Worm (Caenorhabditis elegans) whole organism, mixed stage, embryonic: ENCODE results near the gene mps-1.

ENCODE experiments used
- M03D4.4 ChIP-seq: sonication (generic microtip); optimal IDR thresholded peaks from 2 replicates; lab custom pipeline; 2017; ENCODE audit warnings: mild to moderate bottlenecking, missing genetic modification characterization, missing compliant biosample characterization
- bed-3 ChIP-seq: fragments of 200-800 bp; sonication (Bioruptor generic); optimal IDR thresholded peaks from 3 replicates; lab custom pipeline; 2018; ENCODE audit warnings: mild to moderate bottlenecking, missing genetic modification characterization, moderate library complexity, missing compliant biosample characterization
- blmp-1 ChIP-seq: fragments of 150-350 bp; optimal IDR thresholded peaks from 2 replicates; lab custom pipeline; 2014; ENCODE audit warnings: missing biosample characterization, missing genetic modification characterization
- ceh-39 ChIP-seq: fragments of 150-350 bp; optimal IDR thresholded peaks from 2 replicates; lab custom pipeline; 2014; ENCODE audit warnings: missing biosample characterization, missing genetic modification characterization
- ceh-43 ChIP-seq: fragments of 200-800 bp; sonication (Bioruptor generic); optimal IDR thresholded peaks from 2 replicates; lab custom pipeline; 2018; ENCODE audit warnings: mild to moderate bottlenecking, missing genetic modification characterization, moderate library complexity, missing compliant biosample characterization
- ceh-83 ChIP-seq: fragments of 200-800 bp; sonication (Bioruptor generic); optimal IDR thresholded peaks from 2 replicates; lab custom pipeline; 2018; ENCODE audit warnings: mild to moderate bottlenecking, missing genetic modification characterization, missing compliant biosample characterization
- ces-1 ChIP-seq: fragments of 150-350 bp; optimal IDR thresholded peaks from 2 replicates; lab custom pipeline; 2014; ENCODE audit warnings: missing biosample characterization, missing genetic modification reagents, missing genetic modification characterization
- cnd-1 ChIP-seq: fragments of 200-800 bp; sonication (Bioruptor generic); optimal IDR thresholded peaks from 2 replicates; lab custom pipeline; 2018; ENCODE audit warnings: mild to moderate bottlenecking, missing genetic modification characterization, missing compliant biosample characterization
- drap-1 ChIP-seq: fragments of 200-800 bp; sonication (Bioruptor generic); optimal IDR thresholded peaks from 3 replicates; lab custom pipeline; 2018; ENCODE audit warnings: mild to moderate bottlenecking, missing genetic modification characterization, missing compliant biosample characterization
- elt-1 ChIP-seq: sonication (generic microtip); optimal IDR thresholded peaks from 2 replicates; lab custom pipeline; 2017; ENCODE audit warnings: missing genetic modification characterization, mild to moderate bottlenecking, missing compliant biosample characterization, antibody characterized with exemption, moderate library complexity, borderline replicate concordance; ENCODE audit not compliant: insufficient read depth
- elt-3 ChIP-seq: fragments of 150-350 bp; optimal IDR thresholded peaks from 2 replicates; lab custom pipeline; 2014; ENCODE audit warnings: missing biosample characterization, missing genetic modification characterization
- flh-1 ChIP-seq: fragments of 200-800 bp; sonication (Bioruptor generic); optimal IDR thresholded peaks from 2 replicates; lab custom pipeline; 2018; ENCODE audit warnings: mild to moderate bottlenecking, missing genetic modification characterization, moderate library complexity, missing compliant biosample characterization
- ham-2 ChIP-seq: fragments of 200-800 bp; sonication (Bioruptor generic); optimal IDR thresholded peaks from 2 replicates; lab custom pipeline; 2018; ENCODE audit warnings: mild to moderate bottlenecking, missing genetic modification characterization, missing compliant biosample characterization
- hlh-1 ChIP-seq: fragments of 150-350 bp; optimal IDR thresholded peaks from 2 replicates; lab custom pipeline; 2014; ENCODE audit warnings: missing biosample characterization, missing genetic modification reagents, missing genetic modification characterization
- lin-13 ChIP-seq: fragments of 150-350 bp; optimal IDR thresholded peaks from 2 replicates; lab custom pipeline; 2014; ENCODE audit warnings: missing biosample characterization, missing genetic modification characterization
- lin-32 ChIP-seq: fragments of 200-800 bp; sonication (Bioruptor generic); optimal IDR thresholded peaks from 2 replicates; lab custom pipeline; 2018; ENCODE audit warnings: mild to moderate bottlenecking, missing genetic modification characterization, missing compliant biosample characterization
- lsy-2 ChIP-seq: fragments of 150-350 bp; optimal IDR thresholded peaks from 2 replicates; lab custom pipeline; 2014; ENCODE audit warnings: missing biosample characterization, missing genetic modification characterization
- mab-5 ChIP-seq: fragments of 150-350 bp; optimal IDR thresholded peaks from 2 replicates; lab custom pipeline; 2014; ENCODE audit warnings: missing biosample characterization, missing genetic modification characterization
- mep-1 ChIP-seq: fragments of 150-350 bp; optimal IDR thresholded peaks from 2 replicates; lab custom pipeline; 2017; ENCODE audit warnings: missing biosample characterization, missing genetic modification reagents, missing genetic modification characterization, inconsistent platforms
- mls-2 ChIP-seq: sonication (generic microtip); optimal IDR thresholded peaks from 2 replicates; lab custom pipeline; 2016; ENCODE audit warnings: mild to moderate bottlenecking, missing genetic modification characterization, moderate library complexity, missing compliant biosample characterization
- nhr-12 ChIP-seq: fragments of 150-350 bp; optimal IDR thresholded peaks from 2 replicates; lab custom pipeline; 2014; ENCODE audit warnings: missing biosample characterization, missing genetic modification characterization
- nhr-2 ChIP-seq: fragments of 150-350 bp; optimal IDR thresholded peaks from 2 replicates; lab custom pipeline; 2014; ENCODE audit warnings: missing biosample characterization, missing genetic modification characterization
- nhr-237 ChIP-seq: fragments of 150-350 bp; optimal IDR thresholded peaks from 2 replicates; lab custom pipeline; 2014; ENCODE audit warnings: missing biosample characterization, missing genetic modification characterization
- nhr-28 ChIP-seq: fragments of 150-350 bp; optimal IDR thresholded peaks from 2 replicates; lab custom pipeline; 2014; ENCODE audit warnings: missing biosample characterization, missing genetic modification characterization
- nhr-76 ChIP-seq: sonication (generic microtip); optimal IDR thresholded peaks from 2 replicates; lab custom pipeline; 2017; ENCODE audit warnings: missing biosample characterization, missing genetic modification characterization
- pha-4 ChIP-seq: fragments of 150-350 bp; optimal IDR thresholded peaks from 2 replicates; lab custom pipeline; 2018; ENCODE audit warnings: missing biosample characterization, missing genetic modification reagents, missing genetic modification characterization
- sem-2 ChIP-seq: fragments of 200-800 bp; sonication (Bioruptor generic); optimal IDR thresholded peaks from 2 replicates; lab custom pipeline; 2018; ENCODE audit warnings: mild to moderate bottlenecking, missing genetic modification characterization, missing compliant biosample characterization
- snpc-4 ChIP-seq: fragments of 150-350 bp; optimal IDR thresholded peaks from 2 replicates; lab custom pipeline; 2014; ENCODE audit warnings: missing biosample characterization, missing genetic modification characterization
- sptf-1 ChIP-seq: sonication (generic microtip); optimal IDR thresholded peaks from 2 replicates; lab custom pipeline; 2017; ENCODE audit warnings: mild to moderate bottlenecking, missing genetic modification characterization, moderate library complexity, missing compliant biosample characterization
- tbx-8 ChIP-seq: fragments of 200-800 bp; sonication (Bioruptor generic); optimal IDR thresholded peaks from 2 replicates; lab custom pipeline; 2018; ENCODE audit warnings: mild to moderate bottlenecking, missing genetic modification characterization, moderate library complexity, missing compliant biosample characterization
- unc-120 ChIP-seq: sonication (generic microtip); optimal IDR thresholded peaks from 2 replicates; lab custom pipeline; 2017; ENCODE audit warnings: missing genetic modification characterization, missing compliant biosample characterization; ENCODE audit not compliant: poor library complexity, severe bottlenecking
- unc-39 ChIP-seq: fragments of 150-350 bp; optimal IDR thresholded peaks from 2 replicates; lab custom pipeline; 2014; ENCODE audit warnings: missing biosample characterization, missing genetic modification characterization
- unc-62 ChIP-seq: fragments of 150-350 bp; optimal IDR thresholded peaks from 2 replicates; lab custom pipeline; 2014; ENCODE audit warnings: missing biosample characterization, missing genetic modification reagents, missing genetic modification characterization
- zip-8 ChIP-seq: fragments of 150-350 bp; optimal IDR thresholded peaks from 2 replicates; lab custom pipeline; 2014; ENCODE audit warnings: missing biosample characterization, missing genetic modification characterization
- ztf-11 ChIP-seq: fragments of 150-350 bp; optimal IDR thresholded peaks from 2 replicates; lab custom pipeline; 2014; ENCODE audit warnings: missing biosample characterization, missing genetic modification characterization

The mps-1 gene

ce11 chrII:6269805-6270414 is 24.3 kb downstream of the mps-1 start, which contains the start of gene F13H8.2:
Gene F13H8.2 (plus strand): TSS chrII:6270364.
- TF ChIP-seq sem-2 (GFP tag; lab: Kevin White, UChicago) (no peak), tbx-8 (GFP tag; lab: Kevin White, UChicago) (no peak), mep-1 (peak; percentile 31), mls-2 (tag; lab: Kevin White, UChicago) (peak; percentile 9), ceh-43 (GFP tag; lab: Kevin White, UChicago) (peak; percentile 4), pha-4 (tag; lab: Kevin White, UChicago) (peak; percentile 59), sptf-1 (tag; lab: Kevin White, UChicago) (peak; percentile 12), lsy-2 (tag; lab: Kevin White, UChicago) (peak; percentile 77), mab-5 (tag; lab: Kevin White, UChicago) (no peak), bed-3 (GFP tag; lab: Kevin White, UChicago) (no peak), nhr-12 (no peak), cnd-1 (tag; lab: Kevin White, UChicago) (peak; percentile 12), hlh-1 (tag; lab: Kevin White, UChicago) (no peak), unc-39 (no peak), flh-1 (GFP tag; lab: Kevin White, UChicago) (no peak), ztf-11 (tag; lab: Kevin White, UChicago) (no peak), ham-2 (no peak), drap-1 (no peak), unc-120 (tag; lab: Kevin White, UChicago) (peak; percentile 27), nhr-2 (tag; lab: Kevin White, UChicago) (no peak), M03D4.4 (tag; lab: Kevin White, UChicago) (no peak), unc-62 (GFP tag; lab: Kevin White, UChicago) (no peak), nhr-237 (tag; lab: Kevin White, UChicago) (peak; percentile 44), nhr-76 (tag; lab: Kevin White, UChicago) (no peak), lin-13 (peak; percentile 60), ces-1 (peak; percentile 93), zip-8 (tag; lab: Kevin White, UChicago) (no peak), nhr-28 (tag; lab: Kevin White, UChicago) (no peak), elt-1 (tag; lab: Kevin White, UChicago) (no peak), ceh-39 (peak; percentile 31), lin-32 (no peak), elt-3 (tag; lab: Kevin White, UChicago) (no peak), snpc-4 (no peak), ceh-83 (no peak), blmp-1 (tag; lab: Kevin White, UChicago) (no peak)

ce11 chrII:6267983-6268382 is 26.2 kb downstream of the mps-1 start, which contains the start of gene F13H8.8:
Gene F13H8.8 (minus strand): TSS chrII:6268083.
- TF ChIP-seq ces-1 (no peak), mab-5 (tag; lab: Kevin White, UChicago) (no peak), unc-120 (tag; lab: Kevin White, UChicago) (no peak), ceh-43 (GFP tag; lab: Kevin White, UChicago) (no peak), elt-3 (tag; lab: Kevin White, UChicago) (no peak), lin-13 (no peak), sem-2 (GFP tag; lab: Kevin White, UChicago) (no peak), ztf-11 (tag; lab: Kevin White, UChicago) (no peak), snpc-4 (no peak), ham-2 (no peak), nhr-12 (no peak), sptf-1 (tag; lab: Kevin White, UChicago) (no peak), tbx-8 (GFP tag; lab: Kevin White, UChicago) (no peak), hlh-1 (tag; lab: Kevin White, UChicago) (no peak), cnd-1 (tag; lab: Kevin White, UChicago) (no peak), mep-1 (no peak)

- TF ChIP-seq ces-1 (no peak), flh-1 (GFP tag; lab: Kevin White, UChicago) (no peak), drap-1 (no peak), pha-4 (tag; lab: Kevin White, UChicago) (no peak), nhr-76 (tag; lab: Kevin White, UChicago) (no peak), hlh-1 (tag; lab: Kevin White, UChicago) (no peak), elt-3 (tag; lab: Kevin White, UChicago) (no peak), snpc-4 (no peak), mep-1 (no peak), nhr-237 (tag; lab: Kevin White, UChicago) (no peak), sem-2 (GFP tag; lab: Kevin White, UChicago) (no peak), blmp-1 (tag; lab: Kevin White, UChicago) (no peak), nhr-12 (no peak), ceh-83 (no peak)
Measured at ce11 chrII:6263685-6264084, 30.5 kb downstream of the mps-1 start, which contains the start of gene F13H8.3. Gene F13H8.3 (plus strand): TSS chrII:6263985.
